Worm (Caenorhabditis elegans): ENCODE data around the gene B0252.5.

B0252.5 gene

ce11 chrII:6928416-6928815 lies 9.7 kb upstream of the B0252.5 start, which contains the start of gene flcn-1 (continued):
- TF ChIP-seq lin-39 (tag; optimal IDR thresholded peaks at IDR 0.05) (no peak), ZK546.5 (tag; optimal IDR thresholded peaks at IDR 0.05) (no peak), aly-2 (tag; optimal IDR thresholded peaks at IDR 0.05) (no peak), nhr-25 (tag; optimal IDR thresholded peaks at IDR 0.05) (peak; percentile 38), nhr-12 (tag; optimal IDR thresholded peaks at IDR 0.05) (no peak), snpc-4 (tag; optimal IDR thresholded peaks at IDR 0.05) (peak; percentile 2), crh-2 (tag; optimal IDR thresholded peaks at IDR 0.05) (peak; percentile 59), lsy-2 (tag; optimal IDR thresholded peaks at IDR 0.05) (peak in 1 of 2 experiments; percentile 66), sem-4 (tag; optimal IDR thresholded peaks at IDR 0.05) (no peak), skn-1 (tag; optimal IDR thresholded peaks at IDR 0.05) (peak; percentile 28)

- TF ChIP-seq lsy-2 (tag; optimal IDR thresholded peaks at IDR 0.05) (no peak), egl-27 (tag; optimal IDR thresholded peaks at IDR 0.05) (no peak), mab-5 (tag; optimal IDR thresholded peaks at IDR 0.05) (no peak), Y55F3AM.14 (GFP tag; optimal IDR thresholded peaks at IDR 0.05) (no peak)
Observed at ce11 chrII:6927603-6928002, 8.9 kb upstream of the B0252.5 start, which contains the start of gene F22D3.4. Gene F22D3.4, minus strand, starts transcription at chrII:6927603.

- TF ChIP-seq blmp-1 (tag; optimal IDR thresholded peaks at IDR 0.05; ENCODE audit: insufficient read depth) (no peak), nhr-10 (tag; optimal IDR thresholded peaks at IDR 0.05) (no peak), snpc-4 (tag; optimal IDR thresholded peaks at IDR 0.05) (no peak), sma-9 (GFP tag; optimal IDR thresholded peaks at IDR 0.05) (peak; percentile 73), sma-9 (tag; optimal IDR thresholded peaks at IDR 0.05) (no peak)
Observed at ce11 chrII:6927034-6927433, 8.4 kb upstream of the B0252.5 start.

- peak; percentile 55 for TF ChIP-seq sma-3 (GFP tag; optimal IDR thresholded peaks at IDR 0.05)
- peak; percentile 47 for TF ChIP-seq gmeb-1 (tag; optimal IDR thresholded peaks at IDR 0.05)
- TF ChIP-seq Y55F3AM.14 (GFP tag; optimal IDR thresholded peaks at IDR 0.05), result peak; percentile 60
- TF ChIP-seq F13H6.1 (tag; optimal IDR thresholded peaks at IDR 0.05), result peak; percentile 86
- TF ChIP-seq ztf-11 (tag; optimal IDR thresholded peaks at IDR 0.05), result no peak
- peak; percentile 65 for TF ChIP-seq egl-27 (tag; optimal IDR thresholded peaks at IDR 0.05)
- TF ChIP-seq dmd-4 (tag; optimal IDR thresholded peaks at IDR 0.05), result no peak
- TF ChIP-seq mbf-1 (tag; optimal IDR thresholded peaks at IDR 0.05), result no peak
- peak; percentile 86 for TF ChIP-seq zag-1 (tag; optimal IDR thresholded peaks at IDR 0.05)
- no peak for TF ChIP-seq elt-3 (tag; optimal IDR thresholded peaks at IDR 0.05)
- peak; percentile 7 for TF ChIP-seq nhr-21 (tag; optimal IDR thresholded peaks at IDR 0.05)
- TF ChIP-seq nhr-11 (tag; optimal IDR thresholded peaks at IDR 0.05), result no peak
- TF ChIP-seq aly-2 (tag; optimal IDR thresholded peaks at IDR 0.05), result no peak
- TF ChIP-seq unc-62 (GFP tag; optimal IDR thresholded peaks at IDR 0.05), result no peak
- TF ChIP-seq ceh-82 (tag; optimal IDR thresholded peaks at IDR 0.05), result no peak
- TF ChIP-seq alr-1 (tag; optimal IDR thresholded peaks at IDR 0.05), result no peak
- TF ChIP-seq lin-13 (GFP tag; optimal IDR thresholded peaks at IDR 0.05), result peak; percentile 39
- peak; percentile 80 for TF ChIP-seq sma-9 (GFP tag; optimal IDR thresholded peaks at IDR 0.05)
- no peak for TF ChIP-seq sma-9 (tag; optimal IDR thresholded peaks at IDR 0.05)
- TF ChIP-seq nhr-129 (tag; optimal IDR thresholded peaks at IDR 0.05), result peak; percentile 78
- TF ChIP-seq ZK546.5 (tag; optimal IDR thresholded peaks at IDR 0.05), result no peak
- TF ChIP-seq snpc-4 (tag; optimal IDR thresholded peaks at IDR 0.05), result peak; percentile 30
- TF ChIP-seq R02D3.7 (tag; optimal IDR thresholded peaks at IDR 0.05), result no peak
- peak; percentile 14 for TF ChIP-seq peb-1 (tag; optimal IDR thresholded peaks at IDR 0.05)
- TF ChIP-seq mdl-1 (tag; optimal IDR thresholded peaks at IDR 0.05), result peak; percentile 26 to 77
- no peak for TF ChIP-seq nhr-23 (tag; optimal IDR thresholded peaks at IDR 0.05)
- TF ChIP-seq blmp-1 (tag; optimal IDR thresholded peaks at IDR 0.05; ENCODE audit: insufficient read depth), result peak; percentile 82
- peak; percentile 45 to 77 for TF ChIP-seq lsy-2 (tag; optimal IDR thresholded peaks at IDR 0.05)
- TF ChIP-seq nhr-237 (tag; optimal IDR thresholded peaks at IDR 0.05), result no peak
- no peak for TF ChIP-seq nhr-10 (tag; optimal IDR thresholded peaks at IDR 0.05)
- peak; percentile 92 for TF ChIP-seq fos-1 (tag; optimal IDR thresholded peaks at IDR 0.05)
- no peak for TF ChIP-seq nhr-77 (tag; optimal IDR thresholded peaks at IDR 0.05)
- TF ChIP-seq lin-39 (tag; optimal IDR thresholded peaks at IDR 0.05), result no peak
- no peak for TF ChIP-seq nhr-12 (tag; optimal IDR thresholded peaks at IDR 0.05)
- no peak for TF ChIP-seq nhr-6 (tag; optimal IDR thresholded peaks at IDR 0.05)
- TF ChIP-seq skn-1 (tag; optimal IDR thresholded peaks at IDR 0.05), result no peak
- TF ChIP-seq unc-39 (tag; optimal IDR thresholded peaks at IDR 0.05), result no peak
- TF ChIP-seq ztf-4 (tag; optimal IDR thresholded peaks at IDR 0.05), result peak; percentile 61
- peak; percentile 20 for TF ChIP-seq mab-5 (tag; optimal IDR thresholded peaks at IDR 0.05)
- TF ChIP-seq nhr-25 (tag; optimal IDR thresholded peaks at IDR 0.05), result peak; percentile 60
- TF ChIP-seq C34F6.9 (tag; optimal IDR thresholded peaks at IDR 0.05), result peak; percentile 77
- TF ChIP-seq elt-1 (tag; optimal IDR thresholded peaks at IDR 0.05), result no peak
- TF ChIP-seq ama-1 (optimal IDR thresholded peaks at IDR 0.05), result peak; percentile 46
- TF ChIP-seq sem-4 (tag; optimal IDR thresholded peaks at IDR 0.05), result peak; percentile 44
- TF ChIP-seq ztf-1 (GFP tag; conservative IDR thresholded peaks at IDR 0.05), result no peak
- TF ChIP-seq crh-2 (tag; optimal IDR thresholded peaks at IDR 0.05), result peak; percentile 86
Observed at ce11 chrII:6926488-6926887, 7.8 kb upstream of the B0252.5 start.

All from whole organism, L2 larva.